Fruit fly (Drosophila melanogaster) whole organism, pupa: ENCODE measurements around the gene Rpn2.

Experiments
- CG10348 ChIP-seq: fragments of 200-800 bp; sonication (Bioruptor generic); IDR thresholded peaks from 2 replicates; pipeline ENCODE4 v1.3.6; 2022; ENCODE audit warnings: missing biosample characterization, missing genetic modification characterization
- CG12605 ChIP-seq: fragments of 200-800 bp; sonication (Bioruptor generic); IDR thresholded peaks from 2 replicates; pipeline ENCODE4 v1.3.6; 2022; ENCODE audit warnings: missing biosample characterization, missing genetic modification characterization
- CG13204 ChIP-seq: fragments of 200-800 bp; sonication (Bioruptor generic); optimal IDR thresholded peaks from 2 replicates; lab custom pipeline; 2018; ENCODE audit warnings: missing biosample characterization, mild to moderate bottlenecking, missing genetic modification characterization, moderate library complexity
- CG14655 ChIP-seq: fragments of 200-800 bp; sonication (Bioruptor generic); optimal IDR thresholded peaks from 3 replicates; lab custom pipeline; 2017; ENCODE audit warnings: mild to moderate bottlenecking, missing biosample characterization, missing genetic modification reagents, missing genetic modification characterization
- CG15710 ChIP-seq: fragments of 200-800 bp; sonication (Bioruptor generic); optimal IDR thresholded peaks from 2 replicates; lab custom pipeline; 2018; ENCODE audit warnings: missing biosample characterization, mild to moderate bottlenecking, missing genetic modification characterization, moderate library complexity
- CG17806 ChIP-seq: fragments of 200-800 bp; sonication (Bioruptor generic); optimal IDR thresholded peaks from 2 replicates; lab custom pipeline; 2018; ENCODE audit warnings: missing biosample characterization, mild to moderate bottlenecking, missing genetic modification characterization, moderate library complexity
- CG32121 ChIP-seq: fragments of 200-800 bp; sonication (Bioruptor generic); IDR thresholded peaks from 2 replicates; pipeline ENCODE4 v1.3.6; 2022; ENCODE audit warnings: missing biosample characterization, missing genetic modification characterization
- CG34367 ChIP-seq: fragments of 200-800 bp; sonication (Bioruptor generic); optimal IDR thresholded peaks from 2 replicates; lab custom pipeline; 2018; ENCODE audit warnings: missing biosample characterization, mild to moderate bottlenecking, missing genetic modification characterization
- CG4496 ChIP-seq: fragments of 200-800 bp; sonication (Bioruptor generic); IDR thresholded peaks from 3 replicates; pipeline ENCODE4 v1.3.6; 2022; ENCODE audit warnings: missing biosample characterization, missing genetic modification characterization
- CG8159 ChIP-seq: fragments of 200-800 bp; sonication (Bioruptor generic); optimal IDR thresholded peaks from 3 replicates; lab custom pipeline; 2018; ENCODE audit warnings: missing biosample characterization, mild to moderate bottlenecking, missing genetic modification characterization, moderate library complexity
- CG8301 ChIP-seq: fragments of 200-800 bp; sonication (Bioruptor generic); optimal IDR thresholded peaks from 2 replicates; lab custom pipeline; 2018; ENCODE audit warnings: missing biosample characterization, mild to moderate bottlenecking, missing genetic modification characterization
- CG9948 ChIP-seq: fragments of 200-800 bp; sonication (Bioruptor generic); optimal IDR thresholded peaks from 2 replicates; lab custom pipeline; 2018; ENCODE audit warnings: missing biosample characterization, mild to moderate bottlenecking, missing genetic modification characterization, moderate library complexity
- D1 ChIP-seq: fragments of 200-800 bp; sonication (Bioruptor generic); optimal IDR thresholded peaks from 2 replicates; lab custom pipeline; 2018; ENCODE audit warnings: missing biosample characterization, mild to moderate bottlenecking, missing genetic modification characterization, moderate library complexity
- EcR ChIP-seq: fragments of 200-800 bp; sonication (Bioruptor generic); optimal IDR thresholded peaks from 3 replicates; lab custom pipeline; 2019; ENCODE audit warnings: missing biosample characterization, missing genetic modification characterization, mild to moderate bottlenecking, moderate library complexity, missing genetic modification reagents
- Ets98B ChIP-seq: fragments of 200-800 bp; sonication (Bioruptor generic); IDR thresholded peaks from 2 replicates; pipeline ENCODE4 v1.3.6; 2022; ENCODE audit warnings: missing biosample characterization, missing genetic modification characterization
- Pif1A ChIP-seq: fragments of 200-800 bp; sonication (Bioruptor generic); optimal IDR thresholded peaks from 3 replicates; lab custom pipeline; 2016; ENCODE audit warnings: missing biosample characterization, missing genetic modification characterization
- Pif1B ChIP-seq: fragments of 200-800 bp; sonication (Bioruptor generic); optimal IDR thresholded peaks from 3 replicates; lab custom pipeline; 2016; ENCODE audit warnings: missing biosample characterization, missing genetic modification characterization
- Snoo ChIP-seq: fragments of 200-800 bp; sonication (Bioruptor generic); optimal IDR thresholded peaks from 3 replicates; lab custom pipeline; 2017; ENCODE audit warnings: missing biosample characterization, mild to moderate bottlenecking, missing genetic modification characterization, inconsistent platforms
- fd96Ca ChIP-seq: fragments of 200-800 bp; sonication (Bioruptor generic); IDR thresholded peaks from 3 replicates; pipeline ENCODE4 v1.3.6; 2022; ENCODE audit warnings: missing biosample characterization, missing genetic modification characterization
- gl ChIP-seq: fragments of 200-800 bp; sonication (Bioruptor generic); optimal IDR thresholded peaks from 2 replicates; lab custom pipeline; 2018; ENCODE audit warnings: missing biosample characterization, mild to moderate bottlenecking, missing genetic modification characterization
- rn ChIP-seq: fragments of 200-800 bp; sonication (Bioruptor generic); IDR thresholded peaks from 2 replicates; pipeline ENCODE4 v1.3.6; 2022; ENCODE audit warnings: missing biosample characterization, missing genetic modification characterization

Rpn2 gene

dm6 chr3R:29139767-29140755 lies 13.3 kb upstream of the Rpn2 start:
- TF ChIP-seq CG32121 (GFP tag; lab: Robert Waterston, UW) (no peak), CG17806 (tag; lab: Kevin White, UChicago) (peak; percentile 51), CG8301 (tag; lab: Kevin White, UChicago) (peak; percentile 1), CG15710 (tag; lab: Kevin White, UChicago) (no peak), fd96Ca (GFP tag; lab: Robert Waterston, UW) (0 out of 3 replicates have a peak, but pooled peaks have one; percentile 5), CG14655 (no peak), CG8159 (tag; lab: Kevin White, UChicago) (peak; percentile 69), EcR (GFP tag; lab: Kevin White, UChicago) (peak; percentile 37), CG13204 (GFP tag; lab: Kevin White, UChicago) (no peak), gl (tag; lab: Kevin White, UChicago) (peak; percentile 19)

- TF ChIP-seq CG12605 (GFP tag; lab: Robert Waterston, UW) (peak; percentile 40; the same call in 1 of the 2 replicates), EcR (GFP tag; lab: Kevin White, UChicago) (no peak), CG34367 (tag; lab: Kevin White, UChicago) (no peak), Pif1B (GFP tag; lab: Kevin White, UChicago) (no peak)
Measured at dm6 chr3R:29146710-29147109, 6.6 kb upstream of the Rpn2 start, which contains the start of gene CG14511. CG14511 (minus strand) TSS chr3R:29146893.

dm6 chr3R:29148072-29148471 lies 5.3 kb upstream of the Rpn2 start, which contains the start of the genes CG11882 and Pglym78:
CG11882 (minus strand) TSS chr3R:29148172.
Pglym78 (plus strand) TSS chr3R:29148248.
- 0 out of 2 replicates have a peak, but pooled peaks have one; percentile 7 for TF ChIP-seq Ets98B
- TF ChIP-seq EcR (GFP tag; lab: Kevin White, UChicago): peak; percentile 67
- peak; percentile 37 for TF ChIP-seq Snoo
- TF ChIP-seq CG15710 (tag; lab: Kevin White, UChicago): peak; percentile 6
- TF ChIP-seq CG4496 (GFP tag; lab: Robert Waterston, UW): peak; percentile 59; the same call in 2 of the 3 replicates
- no peak for TF ChIP-seq CG14655
- TF ChIP-seq CG12605 (GFP tag; lab: Robert Waterston, UW): peak; percentile 54; the same call in 1 of the 2 replicates
- no peak for TF ChIP-seq Pif1A (GFP tag; lab: Kevin White, UChicago)
- peak; percentile 55 for TF ChIP-seq CG32121 (GFP tag; lab: Robert Waterston, UW)
- no peak for TF ChIP-seq CG34367 (tag; lab: Kevin White, UChicago)

- TF ChIP-seq Ets98B (peak; percentile 73), CG32121 (GFP tag; lab: Robert Waterston, UW) (peak; percentile 50), D1 (no peak), CG9948 (tag; lab: Kevin White, UChicago) (peak; percentile 20), Pif1B (GFP tag; lab: Kevin White, UChicago) (no peak), rn (GFP tag; lab: Robert Waterston, UW) (no peak), Snoo (peak; percentile 49), CG10348 (GFP tag; lab: Robert Waterston, UW) (no peak), CG8159 (tag; lab: Kevin White, UChicago) (peak; percentile 59), CG34367 (tag; lab: Kevin White, UChicago) (peak; percentile 28), CG17806 (tag; lab: Kevin White, UChicago) (peak; percentile 49), gl (tag; lab: Kevin White, UChicago) (no peak), fd96Ca (GFP tag; lab: Robert Waterston, UW) (peak; percentile 52; the same call in 1 of the 3 replicates), CG8301 (tag; lab: Kevin White, UChicago) (peak; percentile 61), Pif1A (GFP tag; lab: Kevin White, UChicago) (no peak), CG15710 (tag; lab: Kevin White, UChicago) (peak; percentile 42), CG12605 (GFP tag; lab: Robert Waterston, UW) (peak; percentile 66), CG4496 (GFP tag; lab: Robert Waterston, UW) (peak; percentile 68; the same call in 2 of the 3 replicates), CG13204 (GFP tag; lab: Kevin White, UChicago) (no peak), CG14655 (no peak), EcR (GFP tag; lab: Kevin White, UChicago) (no peak)
Measured at dm6 chr3R:29151621-29152092, 1.7 kb upstream of the Rpn2 start, which contains the start of gene eIF2D. eIF2D (minus strand) TSS chr3R:29151794.

- TF ChIP-seq CG32121 (GFP tag; lab: Robert Waterston, UW): no peak
- TF ChIP-seq CG12605 (GFP tag; lab: Robert Waterston, UW): no peak
- TF ChIP-seq rn (GFP tag; lab: Robert Waterston, UW): no peak
- peak; percentile 80 for TF ChIP-seq CG8159 (tag; lab: Kevin White, UChicago)
- TF ChIP-seq CG8301 (tag; lab: Kevin White, UChicago): peak; percentile 78
- peak; percentile 72 for TF ChIP-seq CG34367 (tag; lab: Kevin White, UChicago)
- no peak for TF ChIP-seq D1
- peak; percentile 41 for TF ChIP-seq EcR (GFP tag; lab: Kevin White, UChicago)
- TF ChIP-seq CG4496 (GFP tag; lab: Robert Waterston, UW): peak; percentile 59
- peak; percentile 40 for TF ChIP-seq Ets98B
- TF ChIP-seq gl (tag; lab: Kevin White, UChicago): peak; percentile 18
- peak; percentile 71 for TF ChIP-seq CG17806 (tag; lab: Kevin White, UChicago)
- TF ChIP-seq Pif1B (GFP tag; lab: Kevin White, UChicago): peak; percentile 60
- TF ChIP-seq CG9948 (tag; lab: Kevin White, UChicago): peak; percentile 73
- TF ChIP-seq CG15710 (tag; lab: Kevin White, UChicago): peak; percentile 77
- TF ChIP-seq Pif1A (GFP tag; lab: Kevin White, UChicago): no peak
- no peak for TF ChIP-seq CG14655
- 0 out of 2 replicates have a peak, but pooled peaks have one; percentile 33 for TF ChIP-seq CG10348 (GFP tag; lab: Robert Waterston, UW)
- no peak for TF ChIP-seq CG13204 (GFP tag; lab: Kevin White, UChicago)
- peak; percentile 82 for TF ChIP-seq Snoo
- peak; percentile 26; the same call in 1 of the 3 replicates for TF ChIP-seq fd96Ca (GFP tag; lab: Robert Waterston, UW)
Measured at dm6 chr3R:29157418-29158398, 4.4 kb downstream of the Rpn2 start, which contains the start of gene rdog. rdog (plus strand) TSS chr3R:29158122.
